Worm (Caenorhabditis elegans) whole organism, L2 larva: ENCODE results near the gene F14B8.4.
"Not testable (repeated sequence)": the region's sequence is repeated elsewhere in the genome, so short reads cannot be mapped to it uniquely, and the experiment has no call there.

Source experiments
- C34F6.9 ChIP-seq: fragments of 150-350 bp; optimal IDR thresholded peaks from 2 replicates; lab custom pipeline; 2014; ENCODE audit warnings: missing biosample characterization, missing genetic modification characterization
- F13H6.1 ChIP-seq: sonication (generic microtip); optimal IDR thresholded peaks from 2 replicates; lab custom pipeline; 2016; ENCODE audit warnings: missing genetic modification characterization, missing compliant biosample characterization
- R02D3.7 ChIP-seq: fragments of 150-350 bp; optimal IDR thresholded peaks from 2 replicates; lab custom pipeline; 2014; ENCODE audit warnings: missing biosample characterization, missing genetic modification characterization
- Y55F3AM.14 ChIP-seq: fragments of 200-800 bp; sonication (Bioruptor generic); optimal IDR thresholded peaks from 2 replicates; lab custom pipeline; 2018; ENCODE audit warnings: mild to moderate bottlenecking, missing genetic modification characterization, missing compliant biosample characterization
- ZK546.5 ChIP-seq: sonication (generic microtip); optimal IDR thresholded peaks from 2 replicates; lab custom pipeline; 2017; ENCODE audit warnings: missing biosample characterization, missing genetic modification characterization
- aly-2 ChIP-seq: fragments of 150-350 bp; optimal IDR thresholded peaks from 2 replicates; lab custom pipeline; 2014; ENCODE audit warnings: missing biosample characterization, missing genetic modification characterization
- ama-1 ChIP-seq: fragments of 150-350 bp; optimal IDR thresholded peaks from 2 replicates; lab custom pipeline; 2018; ENCODE audit warnings: inconsistent platforms
- ceh-82 ChIP-seq: fragments of 150-350 bp; optimal IDR thresholded peaks from 2 replicates; lab custom pipeline; 2014; ENCODE audit warnings: missing biosample characterization, missing genetic modification characterization
- crh-2 ChIP-seq: sonication (generic microtip); optimal IDR thresholded peaks from 2 replicates; lab custom pipeline; 2017; ENCODE audit warnings: missing biosample characterization, missing genetic modification characterization
- dmd-4 ChIP-seq: sonication (generic microtip); optimal IDR thresholded peaks from 2 replicates; lab custom pipeline; 2017; ENCODE audit warnings: missing biosample characterization, missing genetic modification characterization
- egl-27 ChIP-seq: sonication (generic microtip); optimal IDR thresholded peaks from 3 replicates; lab custom pipeline; 2017; ENCODE audit warnings: missing biosample characterization, missing genetic modification reagents, missing genetic modification characterization
- elt-1 ChIP-seq: fragments of 150-350 bp; optimal IDR thresholded peaks from 2 replicates; lab custom pipeline; 2014; ENCODE audit warnings: missing biosample characterization, missing genetic modification characterization
- elt-3 ChIP-seq: sonication (generic microtip); optimal IDR thresholded peaks from 2 replicates; lab custom pipeline; 2017; ENCODE audit warnings: missing biosample characterization, missing genetic modification characterization
- fos-1 ChIP-seq: fragments of 150-350 bp; optimal IDR thresholded peaks from 2 replicates; lab custom pipeline; 2014; ENCODE audit warnings: missing biosample characterization, missing genetic modification characterization
- gmeb-1 ChIP-seq: fragments of 150-350 bp; optimal IDR thresholded peaks from 2 replicates; lab custom pipeline; 2014; ENCODE audit warnings: missing biosample characterization, missing genetic modification characterization
- lin-11 ChIP-seq: fragments of 150-350 bp; sonication (generic microtip); optimal IDR thresholded peaks from 2 replicates; lab custom pipeline; 2014; ENCODE audit warnings: missing biosample characterization, missing genetic modification characterization, inconsistent platforms, mixed read lengths
- lin-13 ChIP-seq: fragments of 150-350 bp; optimal IDR thresholded peaks from 2 replicates; lab custom pipeline; 2014; ENCODE audit warnings: missing biosample characterization, missing genetic modification reagents, missing genetic modification characterization
- lin-39 ChIP-seq: fragments of 150-350 bp; optimal IDR thresholded peaks from 2 replicates; lab custom pipeline; 2014; ENCODE audit warnings: missing biosample characterization, missing genetic modification reagents, missing genetic modification characterization
- mab-5 ChIP-seq: fragments of 150-350 bp; optimal IDR thresholded peaks from 2 replicates; lab custom pipeline; 2014; ENCODE audit warnings: missing biosample characterization, missing genetic modification characterization
- mbf-1 ChIP-seq: sonication (generic microtip); optimal IDR thresholded peaks from 2 replicates; lab custom pipeline; 2017; ENCODE audit warnings: missing biosample characterization, missing genetic modification characterization
- nhr-10 ChIP-seq: sonication (generic microtip); optimal IDR thresholded peaks from 2 replicates; lab custom pipeline; 2017; ENCODE audit warnings: missing biosample characterization, missing genetic modification characterization
- nhr-11 ChIP-seq: fragments of 150-350 bp; optimal IDR thresholded peaks from 2 replicates; lab custom pipeline; 2014; ENCODE audit warnings: missing biosample characterization, missing genetic modification characterization
- nhr-12 ChIP-seq: fragments of 150-350 bp; optimal IDR thresholded peaks from 2 replicates; lab custom pipeline; 2014; ENCODE audit warnings: missing biosample characterization, missing genetic modification characterization
- nhr-129 ChIP-seq: fragments of 150-350 bp; optimal IDR thresholded peaks from 2 replicates; lab custom pipeline; 2014; ENCODE audit warnings: missing biosample characterization, missing genetic modification characterization
- nhr-21 ChIP-seq: fragments of 150-350 bp; optimal IDR thresholded peaks from 2 replicates; lab custom pipeline; 2014; ENCODE audit warnings: missing biosample characterization, missing genetic modification characterization
- peb-1 ChIP-seq: fragments of 150-350 bp; optimal IDR thresholded peaks from 2 replicates; lab custom pipeline; 2014; ENCODE audit warnings: missing biosample characterization, missing genetic modification characterization
- sem-4 ChIP-seq: fragments of 150-350 bp; optimal IDR thresholded peaks from 2 replicates; lab custom pipeline; 2014; ENCODE audit warnings: missing biosample characterization, missing genetic modification reagents, missing genetic modification characterization
- skn-1 ChIP-seq: sonication (generic microtip); optimal IDR thresholded peaks from 2 replicates; lab custom pipeline; 2017; ENCODE audit warnings: missing biosample characterization, missing genetic modification characterization
- sma-3 ChIP-seq: sonication (generic microtip); optimal IDR thresholded peaks from 2 replicates; lab custom pipeline; 2016; ENCODE audit warnings: missing genetic modification reagents, missing genetic modification characterization, missing compliant biosample characterization
- sma-9 ChIP-seq, 2 experiments: fragments of 150-350 bp in 1 of 2; sonication (generic microtip) in 1 of 2; optimal IDR thresholded peaks; 2 replicates each; lab custom pipeline; 2014 to 2016; ENCODE audit warnings: missing genetic modification characterization in 2 of 2, mild to moderate bottlenecking in 1 of 2, missing biosample characterization in 1 of 2, missing compliant biosample characterization in 1 of 2, missing genetic modification reagents in 1 of 2, moderate library complexity in 1 of 2
- snpc-4 ChIP-seq: fragments of 150-350 bp; optimal IDR thresholded peaks from 2 replicates; lab custom pipeline; 2014; ENCODE audit warnings: missing biosample characterization, missing genetic modification characterization
- unc-62 ChIP-seq: fragments of 150-350 bp; optimal IDR thresholded peaks from 2 replicates; lab custom pipeline; 2014; ENCODE audit warnings: missing biosample characterization, missing genetic modification reagents, missing genetic modification characterization
- zag-1 ChIP-seq: fragments of 150-350 bp; optimal IDR thresholded peaks from 2 replicates; lab custom pipeline; 2014; ENCODE audit warnings: missing biosample characterization, missing genetic modification characterization
- ztf-1 ChIP-seq: fragments of 200-800 bp; sonication (Bioruptor generic); conservative IDR thresholded peaks from 2 replicates; pipeline ENCODE4 v1.3.6; 2022; ENCODE audit warnings: missing genetic modification characterization, missing compliant biosample characterization
- ztf-11 ChIP-seq: sonication (generic microtip); optimal IDR thresholded peaks from 2 replicates; lab custom pipeline; 2017; ENCODE audit warnings: missing biosample characterization, missing genetic modification characterization
- ztf-4 ChIP-seq: fragments of 150-350 bp; optimal IDR thresholded peaks from 2 replicates; lab custom pipeline; 2014; ENCODE audit warnings: missing biosample characterization, missing genetic modification characterization

F14B8.4 gene

DNA sequence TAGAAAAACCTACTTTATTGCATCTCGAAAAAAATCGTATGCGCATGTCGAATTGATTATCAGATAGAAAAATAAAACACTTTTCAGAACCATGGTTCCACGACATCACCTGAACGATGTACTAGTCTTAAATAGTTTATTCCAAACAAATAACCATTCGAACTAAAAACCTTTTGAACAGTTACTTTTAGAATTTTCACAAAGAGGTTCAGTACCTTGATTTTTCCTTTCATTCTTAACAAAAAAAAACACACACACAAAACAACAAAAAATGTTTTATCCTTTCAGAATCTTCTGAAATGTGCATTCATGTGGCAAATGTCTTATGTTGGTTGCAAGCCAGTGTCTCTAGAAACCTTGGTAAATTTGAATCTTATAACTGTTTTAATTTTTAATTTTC is 25.0 kb downstream of the F14B8.4 start, which contains the start of gene F41C6.4:
F41C6.4 (minus strand) TSS at position 101 of the 400 bp plus-strand sequence.
- no peak for TF ChIP-seq snpc-4 (tag; lab: Kevin White, UChicago)
- TF ChIP-seq sem-4 (tag; lab: Kevin White, UChicago) = no peak
- TF ChIP-seq nhr-10 (tag; lab: Kevin White, UChicago) = no peak
- no peak for TF ChIP-seq nhr-12
- TF ChIP-seq lin-13 (GFP tag; lab: Kevin White, UChicago) = no peak
- no peak for TF ChIP-seq unc-62 (GFP tag; lab: Kevin White, UChicago)
- TF ChIP-seq, all 48 proteins: peak for 0

DNA sequence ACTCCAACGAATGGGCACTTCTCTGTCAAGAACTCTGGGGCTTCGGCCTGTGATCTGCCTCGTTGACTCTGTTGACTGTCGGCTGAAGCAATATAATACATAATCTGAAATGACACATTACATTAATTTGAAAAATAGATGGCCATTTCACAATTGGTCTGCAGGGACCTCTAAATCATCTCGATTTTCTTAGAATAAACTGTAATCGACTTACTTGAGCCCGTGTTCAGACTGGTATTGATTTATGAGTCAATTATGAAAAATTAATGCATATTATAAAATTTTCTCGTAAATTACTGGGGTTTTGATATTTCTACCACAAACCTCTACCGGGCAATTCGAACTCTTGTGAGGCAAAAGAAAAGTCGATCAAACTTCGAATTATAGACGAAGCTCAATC is 31.1 kb downstream of the F14B8.4 start, which contains the start of gene C53B7.6:
C53B7.6 (minus strand) TSS at position 101 of the 400 bp plus-strand sequence.
- TF ChIP-seq ztf-11 (tag; lab: Kevin White, UChicago); skn-1 (tag; lab: Kevin White, UChicago); mbf-1: not testable (repeated sequence)

DNA sequence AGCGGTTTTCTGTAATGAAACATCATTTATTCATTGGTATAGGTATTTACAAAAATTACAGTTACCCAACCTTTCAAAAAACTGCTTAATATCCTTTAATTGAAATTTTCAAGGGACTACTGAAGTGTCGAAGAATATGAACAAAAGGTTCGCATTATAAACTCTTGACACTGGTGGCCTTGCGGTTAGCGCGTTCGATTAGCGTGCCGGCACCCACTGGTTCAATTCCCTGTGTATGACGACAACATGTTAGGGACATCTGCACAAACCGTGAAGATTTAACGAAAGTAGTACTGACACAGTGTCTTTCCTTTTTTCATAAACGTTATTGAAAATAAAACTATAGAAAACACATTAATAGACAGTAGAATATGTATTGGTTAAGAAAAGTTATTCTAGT is 32.0 kb downstream of the F14B8.4 start:
- TF ChIP-seq F13H6.1 (tag; lab: Kevin White, UChicago) (peak; percentile 40), dmd-4 (tag; lab: Kevin White, UChicago) (no peak), skn-1 (tag; lab: Kevin White, UChicago) (no peak), nhr-129 (peak; percentile 66), mab-5 (tag; lab: Kevin White, UChicago) (no peak), ztf-1 (GFP tag; lab: Robert Waterston, UW) (no peak), nhr-12 (no peak), lin-11 (tag; lab: Kevin White, UChicago) (no peak), elt-3 (tag; lab: Kevin White, UChicago) (no peak), egl-27 (tag; lab: Kevin White, UChicago) (peak; percentile 47), sma-3 (peak; percentile 63), unc-62 (GFP tag; lab: Kevin White, UChicago) (no peak), gmeb-1 (no peak), sma-9 (GFP tag; optimal IDR thresholded peaks at IDR 0.05; lab: Kevin White, UChicago) (peak; percentile 82), sma-9 (tag; optimal IDR thresholded peaks at IDR 0.05; lab: Kevin White, UChicago) (no peak), nhr-21 (peak; percentile 11), Y55F3AM.14 (peak; percentile 62), fos-1 (tag; lab: Kevin White, UChicago) (peak; percentile 59), crh-2 (tag; lab: Kevin White, UChicago) (peak; percentile 66), ZK546.5 (tag; lab: Kevin White, UChicago) (no peak), peb-1 (no peak), elt-1 (tag; lab: Kevin White, UChicago) (no peak), C34F6.9 (tag; lab: Kevin White, UChicago) (peak; percentile 10), lin-13 (GFP tag; lab: Kevin White, UChicago) (peak; percentile 31), aly-2 (tag; lab: Kevin White, UChicago) (no peak), ztf-4 (tag; lab: Kevin White, UChicago) (no peak)

DNA sequence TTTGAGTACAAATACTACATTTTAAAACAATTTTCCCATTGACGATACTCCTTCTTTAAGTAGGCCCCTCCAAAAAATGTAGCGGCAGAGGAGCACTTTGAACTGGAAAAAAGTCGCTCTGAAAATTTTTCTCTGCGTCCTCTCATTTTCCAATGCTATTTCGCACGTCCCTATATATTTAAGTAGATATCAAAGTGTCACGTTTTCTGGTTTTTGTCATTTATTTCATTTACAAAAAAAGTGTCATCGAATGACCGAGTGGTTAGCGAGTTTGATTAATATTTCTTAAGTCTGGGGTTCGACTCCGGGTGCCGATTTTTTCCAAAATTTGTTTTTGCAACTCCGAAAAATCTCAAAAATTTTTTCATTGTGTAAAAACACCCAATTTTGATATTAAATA is 32.8 kb downstream of the F14B8.4 start:
- no peak for TF ChIP-seq gmeb-1
- TF ChIP-seq sma-3 = no peak
- no peak for TF ChIP-seq ceh-82 (tag; lab: Kevin White, UChicago)
- TF ChIP-seq nhr-11 (tag; lab: Kevin White, UChicago) = no peak
- no peak for TF ChIP-seq zag-1 (tag; lab: Kevin White, UChicago)

DNA sequence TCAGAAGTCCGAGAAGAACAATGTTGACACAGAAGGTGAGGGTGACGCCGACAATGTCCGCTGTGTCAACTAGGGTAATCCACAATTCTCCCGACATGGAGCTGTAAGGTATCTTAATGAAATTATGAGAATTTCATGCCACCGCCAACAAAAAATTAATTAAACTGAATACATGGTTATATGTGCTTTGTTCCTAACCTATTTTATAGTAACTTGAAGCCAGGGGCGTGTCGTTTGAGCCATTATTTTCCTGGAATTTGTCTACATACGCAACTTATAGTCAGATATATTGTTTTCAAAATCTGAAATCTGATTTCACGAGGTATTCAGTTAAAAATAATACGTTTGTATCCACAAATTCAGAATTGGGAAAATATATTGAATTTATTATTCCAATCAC is 33.9 kb downstream of the F14B8.4 start, which contains the start of gene odr-10:
odr-10 (minus strand) TSS at position 101 of the 400 bp plus-strand sequence.
- TF ChIP-seq aly-2 (tag; lab: Kevin White, UChicago) (no peak), sma-3 (no peak), ztf-1 (GFP tag; lab: Robert Waterston, UW) (no peak), nhr-21 (no peak), R02D3.7 (tag; lab: Kevin White, UChicago) (no peak), elt-3 (tag; lab: Kevin White, UChicago) (no peak), elt-1 (tag; lab: Kevin White, UChicago) (no peak), lin-39 (tag; lab: Kevin White, UChicago) (no peak), ama-1 (lab: Kevin White, UChicago) (no peak)
- TF ChIP-seq, all 48 proteins: peak for 0
